Worm (Caenorhabditis elegans): ENCODE data around the gene col-148.

Gene col-148

DNA sequence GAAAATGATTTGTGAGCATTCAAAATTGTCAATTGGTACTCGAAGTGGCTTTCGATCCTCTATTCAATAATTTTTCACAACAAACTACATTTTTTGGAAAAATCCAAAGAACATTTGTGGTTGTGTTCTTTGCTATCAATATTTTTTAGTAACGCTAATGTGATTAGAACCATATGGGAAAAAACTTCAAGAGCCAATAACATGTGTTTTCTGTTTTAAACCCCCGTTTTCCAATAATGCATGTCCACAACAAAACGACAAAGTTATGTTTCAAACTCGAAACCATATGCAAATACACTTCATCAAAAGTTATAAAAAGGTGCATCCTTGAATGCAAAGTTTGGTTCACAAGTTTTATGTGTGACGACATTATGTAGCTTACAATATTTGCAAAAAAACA is 44.3 kb downstream of the col-148 start:
- TF ChIP-seq pes-1 (GFP tag; IDR thresholded peaks at IDR 0.05) (no peak), sea-1 (GFP tag; conservative IDR thresholded peaks at IDR 0.05) (no peak), F13C5.2 (tag; optimal IDR thresholded peaks at IDR 0.05) (no peak), ceh-13 (GFP tag; optimal IDR thresholded peaks at IDR 0.05) (no peak), ets-7 (tag; optimal IDR thresholded peaks at IDR 0.05) (no peak), hnd-1 (tag; optimal IDR thresholded peaks at IDR 0.05) (no peak), aly-1 (tag; optimal IDR thresholded peaks at IDR 0.05) (no peak), scrt-1 (GFP tag; IDR thresholded peaks at IDR 0.05) (no peak), ama-1 (optimal IDR thresholded peaks at IDR 0.05) (no peak), tra-4 (tag; optimal IDR thresholded peaks at IDR 0.05) (no peak), hmg-4 (GFP tag; optimal IDR thresholded peaks at IDR 0.05) (no peak), tbx-37 (GFP tag; conservative IDR thresholded peaks at IDR 0.05) (no peak), flt-1 (GFP tag; IDR thresholded peaks at IDR 0.05) (no peak)

DNA sequence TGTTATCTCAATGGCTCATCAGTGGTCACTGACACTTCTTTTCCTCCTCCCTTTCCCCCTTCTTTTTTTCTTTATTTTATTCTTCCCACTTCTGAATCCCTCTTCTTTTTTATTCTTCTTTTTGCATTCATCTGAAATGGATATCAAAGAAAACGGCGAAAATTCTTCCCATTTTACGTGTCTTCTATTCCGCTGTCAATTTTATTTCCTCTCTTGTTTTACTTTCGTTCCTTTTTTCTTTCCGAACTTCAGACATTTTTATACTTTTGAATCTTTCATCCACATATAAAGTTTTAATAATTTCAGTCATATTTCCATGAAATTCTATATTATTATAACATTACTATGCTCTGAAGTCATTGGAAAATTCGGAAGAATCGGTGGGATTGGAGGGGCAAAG is 45.7 kb downstream of the col-148 start, which contains the start of gene B0024.3:
TSS of gene B0024.3 (plus strand) at position 301 of the 400 bp plus-strand sequence.
- TF ChIP-seq hnd-1 (tag; optimal IDR thresholded peaks at IDR 0.05): no peak
- TF ChIP-seq tra-4 (tag; optimal IDR thresholded peaks at IDR 0.05): no peak

DNA sequence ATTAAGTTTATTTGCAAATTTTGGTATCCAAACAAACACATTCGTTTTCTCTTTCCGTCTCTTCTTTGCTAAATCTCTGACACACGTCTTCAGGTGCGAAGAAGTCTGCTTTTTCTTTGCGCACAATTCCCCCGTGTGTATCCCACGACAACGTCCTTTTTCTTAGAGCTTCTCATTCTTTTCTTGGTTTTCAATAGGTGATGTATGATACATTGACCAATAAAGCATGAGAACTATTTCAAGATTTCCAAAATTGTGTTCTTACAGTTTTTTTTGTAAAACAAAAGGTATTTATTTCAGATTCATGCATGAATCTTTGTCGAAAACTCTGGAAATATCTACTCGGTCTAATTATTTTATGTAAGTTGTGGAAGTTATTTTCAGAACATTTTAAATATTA is 48.2 kb downstream of the col-148 start, which contains the start of gene B0024.15:
TSS of gene B0024.15 (plus strand) at position 301 of the 400 bp plus-strand sequence.
- TF ChIP-seq ets-7 (tag; optimal IDR thresholded peaks at IDR 0.05): no peak
- no peak for TF ChIP-seq hmg-4 (GFP tag; optimal IDR thresholded peaks at IDR 0.05)
- no peak for TF ChIP-seq tbx-37 (GFP tag; conservative IDR thresholded peaks at IDR 0.05)
- no peak for TF ChIP-seq F13C5.2 (tag; optimal IDR thresholded peaks at IDR 0.05)
- no peak for TF ChIP-seq scrt-1 (GFP tag; IDR thresholded peaks at IDR 0.05)

DNA sequence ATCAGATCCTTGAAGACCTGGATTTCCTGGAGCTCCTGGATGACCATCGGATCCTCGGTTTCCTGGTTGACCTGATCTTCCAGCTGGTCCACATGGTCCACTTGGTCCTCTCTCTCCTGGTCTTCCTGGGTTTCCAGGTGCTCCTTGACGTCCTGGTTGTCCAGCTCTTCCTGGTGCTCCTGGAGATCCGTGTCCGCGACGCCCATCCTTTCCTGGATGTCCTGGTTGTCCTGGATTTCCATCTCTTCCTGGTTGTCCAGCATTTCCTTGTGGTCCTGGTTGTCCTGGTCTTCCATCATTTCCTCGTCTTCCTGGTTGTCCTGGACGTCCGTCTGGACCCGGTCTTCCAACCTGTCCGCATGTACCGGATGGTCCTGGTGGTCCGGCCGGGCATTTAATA is 50.3 kb downstream of the col-148 start:
- TF ChIP-seq B0310.2 (tag; optimal IDR thresholded peaks at IDR 0.05): no peak
- no peak for TF ChIP-seq tra-4 (tag; optimal IDR thresholded peaks at IDR 0.05)
- no peak for TF ChIP-seq flt-1 (GFP tag; IDR thresholded peaks at IDR 0.05)
- no peak for TF ChIP-seq ceh-13 (GFP tag; optimal IDR thresholded peaks at IDR 0.05)
- no peak for TF ChIP-seq aly-1 (tag; optimal IDR thresholded peaks at IDR 0.05)
- TF ChIP-seq ceh-36 (tag; optimal IDR thresholded peaks at IDR 0.05): no peak
- no peak for TF ChIP-seq sea-1 (GFP tag; conservative IDR thresholded peaks at IDR 0.05)
- no peak for TF ChIP-seq tbx-11 (GFP tag; IDR thresholded peaks at IDR 0.05)
- TF ChIP-seq hmg-4 (GFP tag; optimal IDR thresholded peaks at IDR 0.05): no peak
- no peak for TF ChIP-seq ama-1 (optimal IDR thresholded peaks at IDR 0.05)
- no peak for TF ChIP-seq scrt-1 (GFP tag; IDR thresholded peaks at IDR 0.05)
- no peak for TF ChIP-seq tbx-37 (GFP tag; conservative IDR thresholded peaks at IDR 0.05)
- TF ChIP-seq hmbx-1 (tag; optimal IDR thresholded peaks at IDR 0.05): no peak
- no peak for TF ChIP-seq pes-1 (GFP tag; IDR thresholded peaks at IDR 0.05)
